Fruit fly (Drosophila melanogaster): Measurements from ENCODE around the gene Cpr62Bb.

Cpr62Bb gene

DNA sequence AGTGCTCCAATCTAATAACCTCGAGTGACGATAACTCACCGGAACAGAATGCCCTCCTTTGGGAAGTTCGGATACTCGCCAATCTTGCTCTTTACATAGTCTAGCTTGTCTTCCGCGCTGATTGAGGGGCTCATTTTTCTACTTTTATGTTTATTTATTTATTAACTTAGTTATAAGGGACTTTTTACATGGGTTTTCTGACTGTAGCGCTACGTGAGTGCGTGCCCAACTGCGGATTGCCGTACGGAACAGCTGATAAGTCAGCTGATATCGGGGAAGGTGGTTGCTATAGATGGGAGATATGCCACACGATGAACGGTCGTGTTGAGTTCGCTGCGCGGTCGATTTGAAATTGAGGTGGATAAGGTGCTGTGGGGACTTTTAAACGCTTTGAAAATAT is 49.7 kb upstream of the Cpr62Bb start, which contains the start of gene Aprt (continued):
- TF ChIP-seq grn (GFP tag; optimal IDR thresholded peaks at IDR 0.05) (peak; percentile 59), CG9876 (GFP tag; optimal IDR thresholded peaks at IDR 0.05) (no peak), sisA (GFP tag; IDR thresholded peaks at IDR 0.05) (no peak), Adf1 (GFP tag; IDR thresholded peaks at IDR 0.05) (no peak), CG34224 (GFP tag; IDR thresholded peaks at IDR 0.05; ENCODE audit: partially characterized antibody) (peak; percentile 94), bowl (GFP tag; IDR thresholded peaks at IDR 0.05) (no peak), CG6813 (GFP tag; optimal IDR thresholded peaks at IDR 0.05) (no peak), CG13775 (GFP tag; optimal IDR thresholded peaks at IDR 0.05) (no peak), CG34422 (GFP tag; IDR thresholded peaks at IDR 0.05) (no peak), CG8281 (tag; optimal IDR thresholded peaks at IDR 0.05) (no peak), h (optimal IDR thresholded peaks at IDR 0.05) (no peak), Fer2 (tag; optimal IDR thresholded peaks at IDR 0.05) (no peak), bigmax (GFP tag; optimal IDR thresholded peaks at IDR 0.05) (no peak), Sry-δ (GFP tag; optimal IDR thresholded peaks at IDR 0.05) (peak; percentile 87), zen2 (GFP tag; IDR thresholded peaks at IDR 0.05; ENCODE audit: partially characterized antibody) (peak; percentile 76), CG6791 (GFP tag; IDR thresholded peaks at IDR 0.05; ENCODE audit: partially characterized antibody) (peak; percentile 68; the same call in 2 of the 3 replicates), repo (GFP tag; optimal IDR thresholded peaks at IDR 0.05) (no peak), exex (tag; optimal IDR thresholded peaks at IDR 0.05) (peak; percentile 60), CG33213 (GFP tag; optimal IDR thresholded peaks at IDR 0.05) (no peak), CG15696 (tag; optimal IDR thresholded peaks at IDR 0.05) (no peak), CG2129 (GFP tag; IDR thresholded peaks at IDR 0.05; ENCODE audit: partially characterized antibody) (peak; percentile 55; the same call in 1 of the 2 replicates), CG31365 (tag; optimal IDR thresholded peaks at IDR 0.05) (no peak), Dp (GFP tag; optimal IDR thresholded peaks at IDR 0.05) (peak; percentile 96), MTF-1 (GFP tag; optimal IDR thresholded peaks at IDR 0.05; ENCODE audit: borderline replicate concordance) (no peak), CG6689 (GFP tag; IDR thresholded peaks at IDR 0.05) (no peak), pzg (GFP tag; optimal IDR thresholded peaks at IDR 0.05) (peak; percentile 76), CG17359 (tag; optimal IDR thresholded peaks at IDR 0.05) (no peak), CG18262 (tag; optimal IDR thresholded peaks at IDR 0.05) (no peak), MBD-R2 (GFP tag; IDR thresholded peaks at IDR 0.05) (peak; percentile 68; the same call in 1 of the 2 replicates), MESR4 (GFP tag; optimal IDR thresholded peaks at IDR 0.05) (peak; percentile 46), ftz-f1 (GFP tag; optimal IDR thresholded peaks at IDR 0.05) (peak; percentile 81), amos (GFP tag; IDR thresholded peaks at IDR 0.05; ENCODE audit: partially characterized antibody) (peak; percentile 81), NK7.1 (GFP tag; optimal IDR thresholded peaks at IDR 0.05) (no peak), CG9727 (GFP tag; optimal IDR thresholded peaks at IDR 0.05) (peak; percentile 17), CkIIα-i1 (GFP tag; IDR thresholded peaks at IDR 0.05) (no peak), CTCF (GFP tag; optimal IDR thresholded peaks at IDR 0.05) (peak; percentile 64), ara (GFP tag; IDR thresholded peaks at IDR 0.05) (no peak), YL-1 (GFP tag; optimal IDR thresholded peaks at IDR 0.05) (no peak), Kr (GFP tag; optimal IDR thresholded peaks at IDR 0.05) (no peak), GATAe (GFP tag; conservative IDR thresholded peaks at IDR 0.05) (no peak), abd-A (tag; optimal IDR thresholded peaks at IDR 0.05) (no peak), CG16815 (GFP tag; optimal IDR thresholded peaks at IDR 0.05) (no peak), Sin3A (optimal IDR thresholded peaks at IDR 0.05) (no peak), Myb (GFP tag; optimal IDR thresholded peaks at IDR 0.05) (no peak), hkb (optimal IDR thresholded peaks at IDR 0.05) (no peak), hkb (GFP tag; IDR thresholded peaks at IDR 0.05) (0 out of 2 replicates have a peak, but pooled peaks have one; percentile 6), TFAM (GFP tag; optimal IDR thresholded peaks at IDR 0.05) (no peak), crp (GFP tag; optimal IDR thresholded peaks at IDR 0.05) (peak; percentile 90 to 100), Bgb (GFP tag; IDR thresholded peaks at IDR 0.05; ENCODE audit: partially characterized antibody) (peak; percentile 86), CG34376 (GFP tag; optimal IDR thresholded peaks at IDR 0.05) (peak; percentile 78), chn (GFP tag; optimal IDR thresholded peaks at IDR 0.05) (no peak), CG3847 (GFP tag; IDR thresholded peaks at IDR 0.05) (no peak)
